Fruit fly (Drosophila melanogaster): ENCODE results near the gene CG13847.

CG13847 gene

DNA sequence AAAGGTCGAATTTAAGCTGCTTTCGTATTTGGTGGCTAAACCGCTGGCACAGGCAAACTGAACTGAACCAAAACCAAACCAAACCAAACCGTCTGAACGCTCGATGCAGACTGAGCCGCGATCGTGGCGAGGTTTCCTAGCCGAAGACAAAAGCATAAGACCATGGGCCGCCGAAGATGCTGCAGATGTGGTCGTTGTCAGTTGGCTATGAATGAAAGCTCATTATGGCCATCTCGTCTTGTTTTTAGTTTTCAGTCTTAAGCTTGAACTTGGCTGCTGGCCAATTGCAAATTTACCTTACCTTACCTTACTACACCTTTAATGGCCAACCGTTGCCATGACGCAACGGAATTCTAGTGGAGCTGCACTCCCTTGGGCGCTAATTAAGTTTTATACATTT lies at the start of gene CG13847:
TSS of gene CG13847 (minus strand) at position 101 of the 400 bp plus-strand sequence.
- TF ChIP-seq Sin3A (optimal IDR thresholded peaks at IDR 0.05) (no peak), h (optimal IDR thresholded peaks at IDR 0.05) (no peak), psq (optimal IDR thresholded peaks at IDR 0.05) (no peak), ttk (optimal IDR thresholded peaks at IDR 0.05) (no peak), Myc (optimal IDR thresholded peaks at IDR 0.05) (no peak), insv (optimal IDR thresholded peaks at IDR 0.05) (no peak)

dm6 chr3R:22483537-22483936 lies 47.6 kb upstream of the CG13847 start:
- TF ChIP-seq ttk (optimal IDR thresholded peaks at IDR 0.05) (no peak), Sin3A (optimal IDR thresholded peaks at IDR 0.05) (no peak), Myc (optimal IDR thresholded peaks at IDR 0.05) (no peak), insv (optimal IDR thresholded peaks at IDR 0.05) (no peak), psq (optimal IDR thresholded peaks at IDR 0.05) (no peak), h (optimal IDR thresholded peaks at IDR 0.05) (no peak)

DNA sequence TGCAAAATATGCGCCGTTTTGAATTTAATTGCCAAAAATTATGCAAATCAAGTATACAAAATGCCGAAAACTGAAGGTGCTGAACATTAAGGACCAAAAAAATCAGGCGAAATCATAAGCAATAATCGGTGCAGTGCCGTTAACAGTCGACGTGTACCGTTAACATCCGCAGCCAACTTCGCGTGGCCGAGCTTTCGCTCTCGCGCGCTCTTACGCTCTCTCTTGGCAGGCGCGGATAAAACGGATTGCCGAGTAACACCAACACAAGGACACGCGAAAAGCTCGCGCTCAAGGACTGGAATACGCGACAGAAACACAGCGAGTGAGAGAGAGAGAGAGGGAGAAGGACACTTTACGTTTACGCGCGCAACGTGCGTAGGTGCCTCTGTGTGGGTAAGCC lies 34.1 kb upstream of the CG13847 start:
- TF ChIP-seq ttk (optimal IDR thresholded peaks at IDR 0.05) (no peak), psq (optimal IDR thresholded peaks at IDR 0.05) (no peak)

dm6 chr3R:22468829-22469487 lies 33.0 kb upstream of the CG13847 start:
- TF ChIP-seq psq (optimal IDR thresholded peaks at IDR 0.05) (no peak), Myc (optimal IDR thresholded peaks at IDR 0.05) (no peak), h (optimal IDR thresholded peaks at IDR 0.05) (no peak), Sin3A (optimal IDR thresholded peaks at IDR 0.05) (no peak), insv (optimal IDR thresholded peaks at IDR 0.05) (no peak), ttk (optimal IDR thresholded peaks at IDR 0.05) (no peak)

DNA sequence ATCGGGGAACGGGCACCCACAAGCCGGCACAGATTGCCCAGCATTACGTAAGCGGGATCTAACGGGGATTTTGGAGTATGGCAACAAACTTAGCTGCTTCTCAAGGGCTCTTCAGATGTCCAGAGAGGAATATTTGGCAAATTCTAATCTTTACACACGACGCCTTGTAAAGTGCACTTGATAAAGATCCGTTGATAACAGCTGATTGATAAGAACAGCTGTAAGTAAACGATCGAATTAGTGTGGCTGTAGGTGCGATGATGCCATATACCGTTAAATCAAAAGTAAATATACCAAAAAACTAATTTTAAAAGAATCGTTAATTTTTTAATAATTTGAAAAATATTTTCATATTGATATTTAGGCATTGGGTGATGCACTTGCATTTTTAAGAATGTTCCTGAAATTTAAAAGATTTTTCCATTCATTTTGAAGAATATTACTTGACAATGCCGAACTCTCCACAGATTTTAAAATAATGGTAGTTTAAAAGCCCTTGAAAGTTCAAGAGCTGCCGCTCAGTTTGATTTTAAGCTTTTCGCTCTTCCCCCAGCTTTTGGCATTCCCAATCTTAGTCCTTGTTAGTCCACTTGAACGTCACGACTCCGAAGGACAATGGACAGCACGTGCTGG lies 32.1 kb upstream of the CG13847 start, which contains the start of the genes CG5377 and Nrx-1:
TSS of gene CG5377 (minus strand) at position 219 of the 633 bp plus-strand sequence.
TSS of gene Nrx-1 (plus strand) at position 574 of the 633 bp plus-strand sequence.
- TF ChIP-seq Myc (optimal IDR thresholded peaks at IDR 0.05) (no peak), Sin3A (optimal IDR thresholded peaks at IDR 0.05) (no peak), h (optimal IDR thresholded peaks at IDR 0.05) (no peak), ttk (optimal IDR thresholded peaks at IDR 0.05) (no peak), psq (optimal IDR thresholded peaks at IDR 0.05) (no peak), insv (optimal IDR thresholded peaks at IDR 0.05) (no peak)

- TF ChIP-seq insv (optimal IDR thresholded peaks at IDR 0.05) (no peak), ttk (optimal IDR thresholded peaks at IDR 0.05) (no peak), psq (optimal IDR thresholded peaks at IDR 0.05) (no peak), Myc (optimal IDR thresholded peaks at IDR 0.05) (no peak), Sin3A (optimal IDR thresholded peaks at IDR 0.05) (no peak), h (optimal IDR thresholded peaks at IDR 0.05) (no peak)
These were observed 30.1 kb upstream of the CG13847 start, which contains the start of gene Pebp1 for dm6 chr3R:22465984-22466530. Gene Pebp1 (plus strand): TSS chr3R:22466034.

dm6 chr3R:22465138-22465537 lies 29.2 kb upstream of the CG13847 start:
- TF ChIP-seq insv (optimal IDR thresholded peaks at IDR 0.05) (no peak), ttk (optimal IDR thresholded peaks at IDR 0.05) (no peak), Myc (optimal IDR thresholded peaks at IDR 0.05) (no peak), psq (optimal IDR thresholded peaks at IDR 0.05) (no peak), h (optimal IDR thresholded peaks at IDR 0.05) (no peak), Sin3A (optimal IDR thresholded peaks at IDR 0.05) (no peak)

DNA sequence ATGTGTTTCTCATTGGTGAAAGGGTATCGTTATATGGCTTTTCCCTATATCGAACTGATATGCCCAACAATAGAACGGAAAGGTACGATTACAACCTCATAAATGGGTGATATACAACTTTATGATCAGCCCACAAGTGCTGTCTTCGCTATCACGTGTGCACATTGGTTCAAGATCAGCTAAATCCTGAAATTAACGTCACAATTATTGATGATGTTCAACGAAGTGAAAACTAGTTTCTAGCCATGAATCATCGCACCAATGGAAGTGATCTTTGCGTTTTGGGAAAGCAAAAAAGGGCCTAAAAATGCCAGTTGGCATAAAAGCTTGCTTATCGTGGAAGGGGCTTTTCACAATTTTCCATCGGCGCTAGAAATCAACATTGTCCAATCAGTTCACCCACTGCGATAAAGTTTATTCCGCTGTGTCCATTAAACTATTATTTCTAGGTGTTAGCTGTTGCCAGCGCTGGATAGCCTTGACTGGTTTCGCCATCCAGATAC lies 28.7 kb upstream of the CG13847 start, which contains the start of gene CG7054:
TSS of gene CG7054 (plus strand) at position 375 of the 503 bp plus-strand sequence.
- no peak for TF ChIP-seq h (optimal IDR thresholded peaks at IDR 0.05)
- no peak for TF ChIP-seq insv (optimal IDR thresholded peaks at IDR 0.05)
- no peak for TF ChIP-seq Sin3A (optimal IDR thresholded peaks at IDR 0.05)
- TF ChIP-seq psq (optimal IDR thresholded peaks at IDR 0.05): no peak
- no peak for TF ChIP-seq ttk (optimal IDR thresholded peaks at IDR 0.05)
- no peak for TF ChIP-seq Myc (optimal IDR thresholded peaks at IDR 0.05)

- no peak for TF ChIP-seq insv (optimal IDR thresholded peaks at IDR 0.05)
- TF ChIP-seq psq (optimal IDR thresholded peaks at IDR 0.05): no peak
- no peak for TF ChIP-seq Myc (optimal IDR thresholded peaks at IDR 0.05)
- no peak for TF ChIP-seq h (optimal IDR thresholded peaks at IDR 0.05)
- TF ChIP-seq ttk (optimal IDR thresholded peaks at IDR 0.05): no peak
- no peak for TF ChIP-seq Sin3A (optimal IDR thresholded peaks at IDR 0.05)
These were observed 26.0 kb upstream of the CG13847 start, which contains the start of the genes Rpn7 and AP-2mu for dm6 chr3R:22461673-22462585. Gene Rpn7 (minus strand): TSS chr3R:22462054. Gene AP-2mu (plus strand): TSS chr3R:22462455.

DNA sequence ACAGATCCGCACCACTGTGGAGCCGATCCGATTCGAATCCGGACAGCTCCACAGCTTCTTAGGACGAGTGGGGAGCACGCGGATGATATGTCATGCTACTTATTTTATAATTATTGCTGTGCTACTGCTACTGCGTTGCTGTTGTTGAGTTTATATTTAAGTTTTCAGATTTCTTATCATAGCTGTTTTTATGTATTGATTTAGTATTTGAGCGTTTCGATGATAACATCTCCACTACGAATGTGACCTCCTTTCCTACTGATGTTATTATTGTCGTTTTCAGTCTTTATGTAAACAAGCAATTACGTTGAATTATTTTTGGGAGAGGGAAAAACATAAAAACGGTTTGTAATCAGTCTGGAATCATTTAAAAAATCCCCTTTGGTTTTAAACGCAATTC lies 20.1 kb upstream of the CG13847 start:
- TF ChIP-seq Myc (optimal IDR thresholded peaks at IDR 0.05) (no peak), insv (optimal IDR thresholded peaks at IDR 0.05) (no peak), h (optimal IDR thresholded peaks at IDR 0.05) (no peak)

DNA sequence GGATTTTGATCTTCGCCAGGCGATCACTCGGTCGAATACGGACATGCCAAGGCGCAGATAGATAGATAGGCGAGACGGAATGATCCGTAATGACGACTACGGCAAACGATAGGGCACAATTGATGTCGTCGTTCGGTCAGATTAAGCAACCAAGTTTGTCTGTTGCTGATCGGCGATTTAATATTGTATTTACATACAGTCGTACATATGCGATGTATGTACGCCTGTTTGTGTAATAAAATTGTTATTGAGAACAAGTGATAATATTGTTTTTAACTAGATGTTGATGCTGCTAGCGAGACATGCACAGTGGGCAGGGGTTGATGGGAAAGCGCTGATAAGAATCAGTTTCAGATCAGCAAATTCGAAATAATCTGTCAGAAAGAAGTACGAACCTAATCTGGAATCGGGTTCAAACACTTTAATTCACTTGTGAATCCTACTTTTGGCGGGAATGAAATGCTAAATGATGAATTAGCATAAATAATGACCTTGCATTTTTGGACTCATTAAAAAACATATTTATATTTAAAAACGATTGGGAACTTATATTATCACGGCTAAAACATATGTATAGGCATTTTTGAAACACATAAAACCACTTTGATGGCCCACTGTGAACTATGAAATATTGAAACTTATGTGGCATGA lies 19.5 kb upstream of the CG13847 start:
- TF ChIP-seq psq (optimal IDR thresholded peaks at IDR 0.05) (no peak), ttk (optimal IDR thresholded peaks at IDR 0.05) (no peak), Myc (optimal IDR thresholded peaks at IDR 0.05) (no peak), Sin3A (optimal IDR thresholded peaks at IDR 0.05) (no peak), insv (optimal IDR thresholded peaks at IDR 0.05) (no peak)
